Worm (Caenorhabditis elegans) whole organism, L3 larva: ENCODE data around the gene B0034.4.

Source experiments
- elt-1 ChIP-seq: fragments of 150-350 bp; optimal IDR thresholded peaks from 2 replicates; lab custom pipeline; 2014; ENCODE audit warnings: missing biosample characterization, missing genetic modification characterization
- nhr-28 ChIP-seq: fragments of 150-350 bp; optimal IDR thresholded peaks from 2 replicates; lab custom pipeline; 2014; ENCODE audit warnings: missing biosample characterization, missing genetic modification characterization

ce11 chrII:5950657-5951056 is 18.7 kb downstream of the B0034.4 start:
- TF ChIP-seq nhr-28, result no peak
- TF ChIP-seq elt-1, result no peak
